Worm (Caenorhabditis elegans) whole organism, young adult: ENCODE data around the gene mys-1.

Source experiments
- B0035.1 ChIP-seq: sonication (generic microtip); optimal IDR thresholded peaks from 2 replicates; lab custom pipeline; 2016; ENCODE audit warnings: missing genetic modification characterization, mild to moderate bottlenecking, missing compliant biosample characterization, missing genotype, missing genetic modification reagents
- C17E4.6 ChIP-seq: fragments of 200-800 bp; sonication (Bioruptor generic); IDR thresholded peaks from 2 replicates; pipeline ENCODE4 v1.3.6; 2022; ENCODE audit warnings: missing genetic modification reagents, missing genetic modification characterization, missing compliant biosample characterization
- F10E7.11 ChIP-seq: sonication (generic microtip); optimal IDR thresholded peaks from 2 replicates; lab custom pipeline; 2017; ENCODE audit warnings: mild to moderate bottlenecking, missing genetic modification characterization, moderate library complexity, missing compliant biosample characterization
- F23B12.7 ChIP-seq: sonication (generic microtip); optimal IDR thresholded peaks from 2 replicates; lab custom pipeline; 2017; ENCODE audit warnings: missing genetic modification characterization, mild to moderate bottlenecking, missing compliant biosample characterization, antibody characterized with exemption, moderate library complexity; ENCODE audit not compliant: insufficient read depth
- F37B4.10 ChIP-seq: fragments of 200-800 bp; sonication (Bioruptor generic); IDR thresholded peaks from 2 replicates; pipeline ENCODE4 v1.3.6; 2022; ENCODE audit warnings: missing genetic modification characterization, missing compliant biosample characterization
- F39B2.1 ChIP-seq: fragments of 200-800 bp; sonication (Bioruptor generic); IDR thresholded peaks from 2 replicates; pipeline ENCODE4 v1.3.6; 2022; ENCODE audit warnings: missing genetic modification reagents, missing genetic modification characterization, missing compliant biosample characterization
- F49E8.2 ChIP-seq: sonication (generic microtip); optimal IDR thresholded peaks from 3 replicates; lab custom pipeline; 2017; ENCODE audit warnings: missing genetic modification characterization, mild to moderate bottlenecking, missing compliant biosample characterization, antibody characterized with exemption, moderate library complexity; ENCODE audit not compliant: insufficient read depth
- F57C9.4 ChIP-seq: sonication (generic microtip); optimal IDR thresholded peaks from 2 replicates; lab custom pipeline; 2017; ENCODE audit warnings: mild to moderate bottlenecking, missing genetic modification characterization, missing compliant biosample characterization
- T26A5.8 ChIP-seq: sonication (generic microtip); optimal IDR thresholded peaks from 2 replicates; lab custom pipeline; 2016; ENCODE audit warnings: missing genetic modification characterization, missing compliant biosample characterization
- Y53F4B.3 ChIP-seq: fragments of 200-800 bp; sonication (Bioruptor generic); IDR thresholded peaks from 2 replicates; pipeline ENCODE4 v1.3.6; 2022; ENCODE audit warnings: missing genetic modification reagents, missing genetic modification characterization, missing compliant biosample characterization
- Y53G8AR.9 ChIP-seq: fragments of 200-800 bp; sonication (Bioruptor generic); conservative IDR thresholded peaks from 2 replicates; pipeline ENCODE4 v1.3.6; 2022; ENCODE audit warnings: missing genetic modification reagents, missing genetic modification characterization, missing compliant biosample characterization
- Y79H2A.3 ChIP-seq: fragments of 200-800 bp; sonication (Bioruptor generic); conservative IDR thresholded peaks from 2 replicates; pipeline ENCODE4 v1.3.6; 2022; ENCODE audit warnings: missing genetic modification reagents, missing genetic modification characterization, missing compliant biosample characterization
- ZK185.1 ChIP-seq: sonication (generic microtip); optimal IDR thresholded peaks from 2 replicates; lab custom pipeline; 2016; ENCODE audit warnings: mild to moderate bottlenecking, missing genetic modification characterization, missing compliant biosample characterization; ENCODE audit not compliant: poor library complexity, severe bottlenecking
- attf-3 ChIP-seq: fragments of 200-800 bp; sonication (Bioruptor generic); conservative IDR thresholded peaks from 2 replicates; pipeline ENCODE4 v1.3.6; 2022; ENCODE audit warnings: missing genetic modification reagents, missing genetic modification characterization, missing compliant biosample characterization
- attf-5 ChIP-seq: fragments of 200-800 bp; sonication (Bioruptor generic); optimal IDR thresholded peaks from 2 replicates; lab custom pipeline; 2018; ENCODE audit warnings: mild to moderate bottlenecking, missing genetic modification characterization, missing compliant biosample characterization
- bed-2 ChIP-seq: fragments of 200-800 bp; sonication (Bioruptor generic); IDR thresholded peaks from 2 replicates; pipeline ENCODE4 v1.3.6; 2022; ENCODE audit warnings: missing genetic modification reagents, missing genetic modification characterization, missing compliant biosample characterization
- cebp-1 ChIP-seq, 2 experiments: fragments of 200-800 bp in 1 of 2; sonication (Bioruptor generic) in 1 of 2; sonication (generic microtip) in 1 of 2; IDR thresholded peaks in 1 of 2; optimal IDR thresholded peaks in 1 of 2; 2 replicates each; pipeline versions ENCODE4 v1.3.6 to Lab custom; 2017 to 2022; ENCODE audit warnings: missing compliant biosample characterization in 2 of 2, missing genetic modification characterization in 2 of 2, mild to moderate bottlenecking in 1 of 2, missing genetic modification reagents in 1 of 2, moderate library complexity in 1 of 2
- cebp-2 ChIP-seq: fragments of 200-800 bp; sonication (Bioruptor generic); IDR thresholded peaks from 2 replicates; pipeline ENCODE4 v1.3.6; 2022; ENCODE audit warnings: missing genetic modification characterization, missing compliant biosample characterization
- ceh-40 ChIP-seq: fragments of 200-800 bp; sonication (Bioruptor generic); IDR thresholded peaks from 2 replicates; pipeline ENCODE4 v1.3.6; 2022; ENCODE audit warnings: missing genetic modification characterization, missing compliant biosample characterization
- ceh-79 ChIP-seq: sonication (generic microtip); optimal IDR thresholded peaks from 2 replicates; lab custom pipeline; 2017; ENCODE audit warnings: mild to moderate bottlenecking, missing genetic modification characterization, missing compliant biosample characterization
- die-1 ChIP-seq: sonication (generic microtip); optimal IDR thresholded peaks from 2 replicates; lab custom pipeline; 2016; ENCODE audit warnings: missing genotype, mild to moderate bottlenecking, missing genetic modification characterization, missing compliant biosample characterization
- dpff-1 ChIP-seq: sonication (generic microtip); optimal IDR thresholded peaks from 2 replicates; lab custom pipeline; 2017; ENCODE audit warnings: mild to moderate bottlenecking, missing genetic modification characterization, missing compliant biosample characterization
- dpl-1 ChIP-seq: fragments of 150-350 bp; optimal IDR thresholded peaks from 2 replicates; lab custom pipeline; 2014; ENCODE audit warnings: missing biosample characterization, missing genetic modification reagents, missing genetic modification characterization
- egl-18 ChIP-seq: fragments of 200-800 bp; sonication (Bioruptor generic); IDR thresholded peaks from 2 replicates; pipeline ENCODE4 v1.3.6; 2022; ENCODE audit warnings: missing genetic modification reagents, missing genetic modification characterization, missing compliant biosample characterization
- fkh-3 ChIP-seq: sonication (generic microtip); optimal IDR thresholded peaks from 2 replicates; lab custom pipeline; 2016; ENCODE audit warnings: mild to moderate bottlenecking, missing genetic modification characterization, missing compliant biosample characterization
- hlh-26 ChIP-seq: fragments of 200-800 bp; sonication (Bioruptor generic); conservative IDR thresholded peaks from 2 replicates; pipeline ENCODE4 v1.3.6; 2022; ENCODE audit warnings: missing genetic modification reagents, missing genetic modification characterization, missing compliant biosample characterization
- hsf-1 ChIP-seq: fragments of 200-800 bp; sonication (Bioruptor generic); IDR thresholded peaks from 2 replicates; pipeline ENCODE4 v1.3.6; 2022; ENCODE audit warnings: missing genetic modification reagents, missing genetic modification characterization, missing compliant biosample characterization
- let-526 ChIP-seq: fragments of 200-800 bp; sonication (Bioruptor generic); IDR thresholded peaks from 2 replicates; pipeline ENCODE4 v1.3.6; 2022; ENCODE audit warnings: missing genetic modification reagents, missing genetic modification characterization, missing compliant biosample characterization
- madf-8 ChIP-seq: fragments of 200-800 bp; sonication (Bioruptor generic); conservative IDR thresholded peaks from 2 replicates; pipeline ENCODE4 v1.3.6; 2022; ENCODE audit warnings: missing genetic modification reagents, missing genetic modification characterization, missing compliant biosample characterization
- mcd-1 ChIP-seq: fragments of 200-800 bp; sonication (Bioruptor generic); IDR thresholded peaks from 2 replicates; pipeline ENCODE4 v1.3.6; 2022; ENCODE audit warnings: missing genetic modification reagents, missing genetic modification characterization, missing compliant biosample characterization
- mel-28 ChIP-seq: sonication (generic microtip); optimal IDR thresholded peaks from 2 replicates; lab custom pipeline; 2016; ENCODE audit warnings: borderline replicate concordance, mild to moderate bottlenecking, missing genetic modification characterization, missing compliant biosample characterization
- mxl-1 ChIP-seq: sonication (generic microtip); optimal IDR thresholded peaks from 2 replicates; lab custom pipeline; 2016; ENCODE audit warnings: missing genetic modification characterization, missing compliant biosample characterization
- nfya-2 ChIP-seq: fragments of 200-800 bp; sonication (Bioruptor generic); IDR thresholded peaks from 2 replicates; pipeline ENCODE4 v1.3.6; 2022; ENCODE audit warnings: missing genetic modification reagents, missing genetic modification characterization, missing compliant biosample characterization
- nhr-27 ChIP-seq: fragments of 200-800 bp; sonication (Bioruptor generic); optimal IDR thresholded peaks from 2 replicates; lab custom pipeline; 2018; ENCODE audit warnings: mild to moderate bottlenecking, missing genetic modification characterization, moderate library complexity, missing compliant biosample characterization
- sdz-38 ChIP-seq: sonication (generic microtip); optimal IDR thresholded peaks from 2 replicates; lab custom pipeline; 2016; ENCODE audit warnings: missing genotype, missing genetic modification characterization, missing compliant biosample characterization
- snpc-1.3 ChIP-seq: sonication (generic microtip); optimal IDR thresholded peaks from 2 replicates; lab custom pipeline; 2017; ENCODE audit warnings: missing genetic modification characterization, mild to moderate bottlenecking, missing compliant biosample characterization, antibody characterized with exemption, moderate library complexity, missing genotype, missing genetic modification reagents; ENCODE audit not compliant: insufficient read depth
- tbp1 ChIP-seq: fragments of 200-800 bp; sonication (Bioruptor generic); optimal IDR thresholded peaks from 2 replicates; lab custom pipeline; 2018; ENCODE audit warnings: mild to moderate bottlenecking, missing genetic modification characterization, missing compliant biosample characterization
- tbx-9 ChIP-seq: sonication (generic microtip); optimal IDR thresholded peaks from 2 replicates; lab custom pipeline; 2016; ENCODE audit warnings: borderline replicate concordance, missing genetic modification characterization, inconsistent platforms, missing compliant biosample characterization
- tlf-1 ChIP-seq: fragments of 200-800 bp; sonication (Bioruptor generic); optimal IDR thresholded peaks from 2 replicates; lab custom pipeline; 2018; ENCODE audit warnings: mild to moderate bottlenecking, missing genetic modification characterization, missing compliant biosample characterization
- unc-130 ChIP-seq: sonication (generic microtip); optimal IDR thresholded peaks from 2 replicates; lab custom pipeline; 2016; ENCODE audit warnings: missing genetic modification reagents, missing genetic modification characterization, missing compliant biosample characterization
- unc-62 ChIP-seq: fragments of 150-350 bp; optimal IDR thresholded peaks from 2 replicates; lab custom pipeline; 2014; ENCODE audit warnings: missing biosample characterization, missing genetic modification reagents, missing genetic modification characterization
- ztf-25 ChIP-seq: fragments of 200-800 bp; sonication (Bioruptor generic); IDR thresholded peaks from 2 replicates; pipeline ENCODE4 v1.3.6; 2022; ENCODE audit warnings: missing genetic modification reagents, missing genetic modification characterization, missing compliant biosample characterization
- ztf-26 ChIP-seq: sonication (generic microtip); optimal IDR thresholded peaks from 2 replicates; lab custom pipeline; 2017; ENCODE audit warnings: missing genetic modification characterization, missing compliant biosample characterization
- ztf-28 ChIP-seq: fragments of 200-800 bp; sonication (Bioruptor generic); IDR thresholded peaks from 2 replicates; pipeline ENCODE4 v1.3.6; 2022; ENCODE audit warnings: missing genetic modification reagents, missing genetic modification characterization, missing compliant biosample characterization
- ztf-3 ChIP-seq: fragments of 200-800 bp; sonication (Bioruptor generic); optimal IDR thresholded peaks from 2 replicates; lab custom pipeline; 2018; ENCODE audit warnings: mild to moderate bottlenecking, missing genetic modification characterization, missing compliant biosample characterization

Gene mys-1

ce11 chrV:7130974-7131373, 46.5 kb upstream of the mys-1 start, which contains the start of gene srx-36:
srx-36 (minus strand) TSS chrV:7131074.
- no peak for TF ChIP-seq ztf-28

- no peak for TF ChIP-seq ZK185.1 (tag; lab: Kevin White, UChicago)
- no peak for TF ChIP-seq nhr-27
- no peak for TF ChIP-seq ztf-3 (GFP tag; lab: Kevin White, UChicago)
- TF ChIP-seq F10E7.11 (tag; lab: Kevin White, UChicago) = no peak
- TF ChIP-seq tlf-1 (GFP tag; lab: Kevin White, UChicago) = no peak
- no peak for TF ChIP-seq hlh-26 (GFP tag; lab: Robert Waterston, UW)
- TF ChIP-seq cebp-1 (GFP tag; IDR thresholded peaks at IDR 0.05; lab: Robert Waterston, UW) = no peak
- TF ChIP-seq cebp-1 (tag; optimal IDR thresholded peaks at IDR 0.05; lab: Kevin White, UChicago) = no peak
- no peak for TF ChIP-seq Y53F4B.3
- no peak for TF ChIP-seq F39B2.1 (GFP tag; lab: Robert Waterston, UW)
- no peak for TF ChIP-seq Y53G8AR.9 (GFP tag; lab: Robert Waterston, UW)
- TF ChIP-seq unc-62 (GFP tag; lab: Kevin White, UChicago) = no peak
- TF ChIP-seq, all 124 proteins: peak for 0
These were observed 45.0 kb upstream of the mys-1 start, which contains the start of gene T01C4.8 for ce11 chrV:7129460-7129859. T01C4.8 (minus strand) TSS chrV:7129560.

- no peak for TF ChIP-seq F37B4.10 (GFP tag; lab: Robert Waterston, UW)
- no peak for TF ChIP-seq unc-130 (GFP tag; lab: Kevin White, UChicago)
- no peak for TF ChIP-seq sdz-38 (tag; lab: Kevin White, UChicago)
- no peak for TF ChIP-seq dpl-1
- no peak for TF ChIP-seq B0035.1
- no peak for TF ChIP-seq F23B12.7
- no peak for TF ChIP-seq F49E8.2 (tag; lab: Kevin White, UChicago)
- no peak for TF ChIP-seq ztf-25 (GFP tag; lab: Robert Waterston, UW)
- TF ChIP-seq ceh-79 (tag; lab: Kevin White, UChicago) = no peak
- no peak for TF ChIP-seq attf-3 (GFP tag; lab: Robert Waterston, UW)
- no peak for TF ChIP-seq bed-2
- no peak for TF ChIP-seq F57C9.4 (tag; lab: Kevin White, UChicago)
- TF ChIP-seq fkh-3 (tag; lab: Kevin White, UChicago) = no peak
- no peak for TF ChIP-seq mel-28 (tag; lab: Kevin White, UChicago)
- no peak for TF ChIP-seq die-1 (tag; lab: Kevin White, UChicago)
- TF ChIP-seq Y79H2A.3 = no peak
- no peak for TF ChIP-seq let-526
- no peak for TF ChIP-seq mxl-1 (tag; lab: Kevin White, UChicago)
- TF ChIP-seq Y53G8AR.9 (GFP tag; lab: Robert Waterston, UW) = no peak
- TF ChIP-seq, all 124 proteins: peak for 0
These were observed 39.5 kb upstream of the mys-1 start for ce11 chrV:7123979-7124378.

- no peak for TF ChIP-seq snpc-1.3 (tag; lab: Kevin White, UChicago)
- TF ChIP-seq nhr-27 = no peak
- TF ChIP-seq madf-8 (GFP tag; lab: Robert Waterston, UW) = no peak
- TF ChIP-seq attf-5 = no peak
- TF ChIP-seq C17E4.6 = no peak
- no peak for TF ChIP-seq T26A5.8 (tag; lab: Kevin White, UChicago)
- TF ChIP-seq egl-18 (GFP tag; lab: Robert Waterston, UW) = no peak
- TF ChIP-seq tbx-9 (tag; lab: Kevin White, UChicago) = no peak
- no peak for TF ChIP-seq ztf-26 (tag; lab: Kevin White, UChicago)
- TF ChIP-seq F23B12.7 = no peak
- TF ChIP-seq mcd-1 (GFP tag; lab: Robert Waterston, UW) = no peak
- no peak for TF ChIP-seq cebp-2 (GFP tag; lab: Robert Waterston, UW)
- no peak for TF ChIP-seq tbp1 (GFP tag; lab: Kevin White, UChicago)
- TF ChIP-seq nfya-2 (GFP tag; lab: Robert Waterston, UW) = no peak
- no peak for TF ChIP-seq dpff-1 (tag; lab: Kevin White, UChicago)
- TF ChIP-seq ceh-40 (GFP tag; lab: Robert Waterston, UW) = no peak
- TF ChIP-seq hsf-1 (GFP tag; lab: Robert Waterston, UW) = no peak
These were observed 38.8 kb upstream of the mys-1 start, which contains the start of gene lmd-5 for ce11 chrV:7123188-7123708. lmd-5 (plus strand) TSS chrV:7123658.
